Worm (Caenorhabditis elegans) whole organism, young adult: Measurements from ENCODE around the gene thn-4.

ENCODE experiments used
- B0035.1 ChIP-seq: sonication (generic microtip); optimal IDR thresholded peaks from 2 replicates; lab custom pipeline; 2016; ENCODE audit warnings: missing genetic modification characterization, mild to moderate bottlenecking, missing compliant biosample characterization, missing genotype, missing genetic modification reagents
- B0261.1 ChIP-seq: sonication (generic microtip); optimal IDR thresholded peaks from 2 replicates; lab custom pipeline; 2016; ENCODE audit warnings: mild to moderate bottlenecking, missing genetic modification characterization, moderate library complexity, missing compliant biosample characterization
- C17E4.6 ChIP-seq: fragments of 200-800 bp; sonication (Bioruptor generic); IDR thresholded peaks from 2 replicates; pipeline ENCODE4 v1.3.6; 2022; ENCODE audit warnings: missing genetic modification reagents, missing genetic modification characterization, missing compliant biosample characterization
- F10E7.11 ChIP-seq: sonication (generic microtip); optimal IDR thresholded peaks from 2 replicates; lab custom pipeline; 2017; ENCODE audit warnings: mild to moderate bottlenecking, missing genetic modification characterization, moderate library complexity, missing compliant biosample characterization
- F23B12.7 ChIP-seq: sonication (generic microtip); optimal IDR thresholded peaks from 2 replicates; lab custom pipeline; 2017; ENCODE audit warnings: missing genetic modification characterization, mild to moderate bottlenecking, missing compliant biosample characterization, antibody characterized with exemption, moderate library complexity; ENCODE audit not compliant: insufficient read depth
- F33H1.4 ChIP-seq: fragments of 200-800 bp; sonication (Bioruptor generic); IDR thresholded peaks from 2 replicates; pipeline ENCODE4 v1.3.6; 2022; ENCODE audit warnings: missing genetic modification reagents, missing genetic modification characterization, missing compliant biosample characterization
- F37B4.10 ChIP-seq: fragments of 200-800 bp; sonication (Bioruptor generic); IDR thresholded peaks from 2 replicates; pipeline ENCODE4 v1.3.6; 2022; ENCODE audit warnings: missing genetic modification characterization, missing compliant biosample characterization
- K11D2.4 ChIP-seq: fragments of 200-800 bp; sonication (Bioruptor generic); IDR thresholded peaks from 2 replicates; pipeline ENCODE4 v1.3.6; 2022; ENCODE audit warnings: missing genetic modification reagents, missing genetic modification characterization, missing compliant biosample characterization
- Y79H2A.3 ChIP-seq: fragments of 200-800 bp; sonication (Bioruptor generic); conservative IDR thresholded peaks from 2 replicates; pipeline ENCODE4 v1.3.6; 2022; ENCODE audit warnings: missing genetic modification reagents, missing genetic modification characterization, missing compliant biosample characterization
- akir-1 ChIP-seq: fragments of 200-800 bp; sonication (Bioruptor generic); optimal IDR thresholded peaks from 2 replicates; lab custom pipeline; 2018; ENCODE audit warnings: mild to moderate bottlenecking, missing genetic modification characterization, moderate library complexity, missing compliant biosample characterization
- aptf-2 ChIP-seq: fragments of 200-800 bp; sonication (Bioruptor generic); conservative IDR thresholded peaks from 2 replicates; pipeline ENCODE4 v1.3.6; 2022; ENCODE audit warnings: missing genetic modification reagents, missing genetic modification characterization, missing compliant biosample characterization
- attf-5 ChIP-seq: fragments of 200-800 bp; sonication (Bioruptor generic); optimal IDR thresholded peaks from 2 replicates; lab custom pipeline; 2018; ENCODE audit warnings: mild to moderate bottlenecking, missing genetic modification characterization, missing compliant biosample characterization
- attf-6 ChIP-seq: fragments of 200-800 bp; sonication (Bioruptor generic); IDR thresholded peaks from 2 replicates; pipeline ENCODE4 v1.3.6; 2022; ENCODE audit warnings: missing genetic modification reagents, missing genetic modification characterization, missing compliant biosample characterization
- bed-2 ChIP-seq: fragments of 200-800 bp; sonication (Bioruptor generic); IDR thresholded peaks from 2 replicates; pipeline ENCODE4 v1.3.6; 2022; ENCODE audit warnings: missing genetic modification reagents, missing genetic modification characterization, missing compliant biosample characterization
- ceh-40 ChIP-seq: fragments of 200-800 bp; sonication (Bioruptor generic); IDR thresholded peaks from 2 replicates; pipeline ENCODE4 v1.3.6; 2022; ENCODE audit warnings: missing genetic modification characterization, missing compliant biosample characterization
- dox-1 ChIP-seq: fragments of 200-800 bp; sonication (Bioruptor generic); IDR thresholded peaks from 2 replicates; pipeline ENCODE4 v1.3.6; 2022; ENCODE audit warnings: missing genetic modification reagents, missing genetic modification characterization, missing compliant biosample characterization
- dpl-1 ChIP-seq: fragments of 150-350 bp; optimal IDR thresholded peaks from 2 replicates; lab custom pipeline; 2014; ENCODE audit warnings: missing biosample characterization, missing genetic modification reagents, missing genetic modification characterization
- efl-1 ChIP-seq: fragments of 150-350 bp; optimal IDR thresholded peaks from 2 replicates; lab custom pipeline; 2014; ENCODE audit warnings: missing biosample characterization, missing genetic modification reagents, missing genetic modification characterization
- egl-18 ChIP-seq: fragments of 200-800 bp; sonication (Bioruptor generic); IDR thresholded peaks from 2 replicates; pipeline ENCODE4 v1.3.6; 2022; ENCODE audit warnings: missing genetic modification reagents, missing genetic modification characterization, missing compliant biosample characterization
- egl-44 ChIP-seq: fragments of 200-800 bp; sonication (Bioruptor generic); IDR thresholded peaks from 2 replicates; pipeline ENCODE4 v1.3.6; 2022; ENCODE audit warnings: missing genetic modification reagents, missing genetic modification characterization, missing compliant biosample characterization
- egrh-3 ChIP-seq: fragments of 200-800 bp; sonication (Bioruptor generic); IDR thresholded peaks from 2 replicates; pipeline ENCODE4 v1.3.6; 2022; ENCODE audit warnings: missing genetic modification reagents, missing genetic modification characterization, missing compliant biosample characterization
- fkh-3 ChIP-seq: sonication (generic microtip); optimal IDR thresholded peaks from 2 replicates; lab custom pipeline; 2016; ENCODE audit warnings: mild to moderate bottlenecking, missing genetic modification characterization, missing compliant biosample characterization
- hmg-1.2 ChIP-seq: fragments of 200-800 bp; sonication (Bioruptor generic); IDR thresholded peaks from 2 replicates; pipeline ENCODE4 v1.3.6; 2022; ENCODE audit warnings: missing genetic modification reagents, missing genetic modification characterization, missing compliant biosample characterization
- hrde-1 ChIP-seq: sonication (generic microtip); optimal IDR thresholded peaks from 2 replicates; lab custom pipeline; 2016; ENCODE audit warnings: missing genetic modification characterization, mild to moderate bottlenecking, missing compliant biosample characterization, moderate library complexity, missing genotype, missing genetic modification reagents, borderline replicate concordance
- let-526 ChIP-seq: fragments of 200-800 bp; sonication (Bioruptor generic); IDR thresholded peaks from 2 replicates; pipeline ENCODE4 v1.3.6; 2022; ENCODE audit warnings: missing genetic modification reagents, missing genetic modification characterization, missing compliant biosample characterization
- lin-54 ChIP-seq: fragments of 200-800 bp; sonication (Bioruptor generic); optimal IDR thresholded peaks from 2 replicates; lab custom pipeline; 2018; ENCODE audit warnings: mild to moderate bottlenecking, missing genetic modification characterization, missing compliant biosample characterization
- lir-1 ChIP-seq: fragments of 200-800 bp; sonication (Bioruptor generic); conservative IDR thresholded peaks from 2 replicates; pipeline ENCODE4 v1.3.6; 2022; ENCODE audit warnings: missing genetic modification reagents, missing genetic modification characterization, missing compliant biosample characterization
- madf-8 ChIP-seq: fragments of 200-800 bp; sonication (Bioruptor generic); conservative IDR thresholded peaks from 2 replicates; pipeline ENCODE4 v1.3.6; 2022; ENCODE audit warnings: missing genetic modification reagents, missing genetic modification characterization, missing compliant biosample characterization
- mcd-1 ChIP-seq: fragments of 200-800 bp; sonication (Bioruptor generic); IDR thresholded peaks from 2 replicates; pipeline ENCODE4 v1.3.6; 2022; ENCODE audit warnings: missing genetic modification reagents, missing genetic modification characterization, missing compliant biosample characterization
- nhr-27 ChIP-seq: fragments of 200-800 bp; sonication (Bioruptor generic); optimal IDR thresholded peaks from 2 replicates; lab custom pipeline; 2018; ENCODE audit warnings: mild to moderate bottlenecking, missing genetic modification characterization, moderate library complexity, missing compliant biosample characterization
- rec-8 ChIP-seq, 2 experiments: sonication (generic microtip); optimal IDR thresholded peaks; 2 replicates each; lab custom pipeline; 2016; ENCODE audit warnings: mild to moderate bottlenecking in 2 of 2, missing genetic modification characterization in 2 of 2, missing genetic modification reagents in 2 of 2, missing genotype in 2 of 2, missing biosample characterization in 1 of 2, missing compliant biosample characterization in 1 of 2, moderate library complexity in 1 of 2
- rpc-1 ChIP-seq, 2 experiments: fragments of 150-350 bp in 1 of 2; sonication (generic microtip) in 1 of 2; optimal IDR thresholded peaks; 2 replicates each; lab custom pipeline; 2014 to 2018; ENCODE audit warnings: missing biosample characterization in 1 of 2, missing genetic modification characterization in 1 of 2, missing genetic modification reagents in 1 of 2, missing genotype in 1 of 2
- sdz-38 ChIP-seq: sonication (generic microtip); optimal IDR thresholded peaks from 2 replicates; lab custom pipeline; 2016; ENCODE audit warnings: missing genotype, missing genetic modification characterization, missing compliant biosample characterization
- snpc-1.1 ChIP-seq: sonication (generic microtip); optimal IDR thresholded peaks from 2 replicates; lab custom pipeline; 2017; ENCODE audit warnings: missing genetic modification characterization, mild to moderate bottlenecking, missing compliant biosample characterization, antibody characterized with exemption, moderate library complexity, missing genotype, missing genetic modification reagents; ENCODE audit not compliant: insufficient read depth
- snpc-4 ChIP-seq, 5 experiments: fragments of 150-350 bp in 1 of 5; sonication (generic microtip) in 4 of 5; optimal IDR thresholded peaks; 2 replicates each; lab custom pipeline; 2014 to 2018; ENCODE audit warnings: missing genetic modification characterization in 5 of 5, missing biosample characterization in 3 of 5, antibody characterized with exemption in 2 of 5, mild to moderate bottlenecking in 2 of 5, missing compliant biosample characterization in 2 of 5, missing genotype in 2 of 5, moderate library complexity in 2 of 5, missing genetic modification reagents in 1 of 5
- somi-1 ChIP-seq: fragments of 200-800 bp; sonication (Bioruptor generic); optimal IDR thresholded peaks from 2 replicates; lab custom pipeline; 2018; ENCODE audit warnings: mild to moderate bottlenecking, missing genetic modification characterization, missing compliant biosample characterization
- sptf-2 ChIP-seq: fragments of 200-800 bp; sonication (Bioruptor generic); optimal IDR thresholded peaks from 2 replicates; lab custom pipeline; 2018; ENCODE audit warnings: mild to moderate bottlenecking, missing genetic modification characterization, missing compliant biosample characterization
- tbx-9 ChIP-seq: sonication (generic microtip); optimal IDR thresholded peaks from 2 replicates; lab custom pipeline; 2016; ENCODE audit warnings: borderline replicate concordance, missing genetic modification characterization, inconsistent platforms, missing compliant biosample characterization
- xnd-1 ChIP-seq: sonication (generic microtip); optimal IDR thresholded peaks from 2 replicates; lab custom pipeline; 2016; ENCODE audit warnings: missing genotype, missing genetic modification reagents, missing genetic modification characterization, missing compliant biosample characterization
- ztf-22 ChIP-seq: fragments of 200-800 bp; sonication (Bioruptor generic); optimal IDR thresholded peaks from 2 replicates; lab custom pipeline; 2018; ENCODE audit warnings: mild to moderate bottlenecking, missing genetic modification characterization, moderate library complexity, missing compliant biosample characterization
- ztf-26 ChIP-seq: sonication (generic microtip); optimal IDR thresholded peaks from 2 replicates; lab custom pipeline; 2017; ENCODE audit warnings: missing genetic modification characterization, missing compliant biosample characterization

The thn-4 gene

ce11 chrV:16865404-16865803 lies 5.9 kb downstream of the thn-4 start, which contains the start of gene clec-28:
Gene clec-28, plus strand, starts transcription at chrV:16865704.
- no peak for TF ChIP-seq attf-6
- no peak for TF ChIP-seq somi-1 (GFP tag; lab: Kevin White, UChicago)
- no peak for TF ChIP-seq ztf-22 (GFP tag; lab: Kevin White, UChicago)
- no peak for TF ChIP-seq F10E7.11 (tag; lab: Kevin White, UChicago)
- TF ChIP-seq nhr-27 (tag; lab: Kevin White, UChicago) = no peak
- TF ChIP-seq egl-44 (GFP tag; lab: Robert Waterston, UW) = no peak
- no peak for TF ChIP-seq akir-1 (GFP tag; lab: Kevin White, UChicago)
- no peak for TF ChIP-seq dox-1 (GFP tag; lab: Robert Waterston, UW)
- no peak for TF ChIP-seq hrde-1
- no peak for TF ChIP-seq xnd-1
- TF ChIP-seq ztf-26 = no peak
- TF ChIP-seq B0261.1 = no peak
- TF ChIP-seq snpc-4 (GFP tag; optimal IDR thresholded peaks at IDR 0.05; lab: Kevin White, UChicago) = no peak
- no peak for TF ChIP-seq snpc-4 (tag; optimal IDR thresholded peaks at IDR 0.05; lab: Kevin White, UChicago)

DNA sequence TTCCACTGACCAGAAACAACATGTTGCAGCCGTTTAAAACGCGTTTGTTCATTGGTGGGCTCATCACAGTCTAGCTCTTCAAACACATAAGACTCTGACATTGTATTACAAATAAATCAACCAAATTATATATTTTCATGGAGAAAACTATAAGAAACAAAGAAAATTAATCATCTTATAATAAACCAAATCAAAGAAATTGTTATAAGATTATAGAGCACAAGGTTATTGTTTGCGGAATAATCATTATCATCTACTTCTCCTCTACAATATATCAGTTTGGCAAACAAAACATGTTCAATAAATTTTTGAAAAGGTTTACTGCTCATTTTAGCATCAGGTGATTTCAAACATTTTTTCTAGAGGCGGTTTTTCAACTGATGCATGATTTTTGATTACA lies 9.6 kb downstream of the thn-4 start, which contains the start of the genes clec-32 and clec-24:
TSS of gene clec-32 (minus strand) at position 101 of the 400 bp plus-strand sequence.
TSS of gene clec-24 (plus strand) at position 294 of the 400 bp plus-strand sequence.
- no peak for TF ChIP-seq attf-6
- TF ChIP-seq snpc-1.1 (tag; lab: Kevin White, UChicago) = no peak
- no peak for TF ChIP-seq ceh-40 (GFP tag; lab: Robert Waterston, UW)
- TF ChIP-seq efl-1 (GFP tag; lab: Kevin White, UChicago) = no peak
- TF ChIP-seq tbx-9 (tag; lab: Kevin White, UChicago) = no peak
- TF ChIP-seq egl-18 = no peak
- TF ChIP-seq egrh-3 (GFP tag; lab: Robert Waterston, UW) = no peak
- no peak for TF ChIP-seq fkh-3
- TF ChIP-seq rpc-1 (optimal IDR thresholded peaks at IDR 0.05; lab: Kevin White, UChicago) = no peak
- TF ChIP-seq rpc-1 (tag; optimal IDR thresholded peaks at IDR 0.05; lab: Kevin White, UChicago) = no peak
- no peak for TF ChIP-seq rec-8 (tag; optimal IDR thresholded peaks at IDR 0.05; lab: Kevin White, UChicago)
- no peak for TF ChIP-seq F33H1.4 (GFP tag; lab: Robert Waterston, UW)
- TF ChIP-seq sptf-2 = no peak

DNA sequence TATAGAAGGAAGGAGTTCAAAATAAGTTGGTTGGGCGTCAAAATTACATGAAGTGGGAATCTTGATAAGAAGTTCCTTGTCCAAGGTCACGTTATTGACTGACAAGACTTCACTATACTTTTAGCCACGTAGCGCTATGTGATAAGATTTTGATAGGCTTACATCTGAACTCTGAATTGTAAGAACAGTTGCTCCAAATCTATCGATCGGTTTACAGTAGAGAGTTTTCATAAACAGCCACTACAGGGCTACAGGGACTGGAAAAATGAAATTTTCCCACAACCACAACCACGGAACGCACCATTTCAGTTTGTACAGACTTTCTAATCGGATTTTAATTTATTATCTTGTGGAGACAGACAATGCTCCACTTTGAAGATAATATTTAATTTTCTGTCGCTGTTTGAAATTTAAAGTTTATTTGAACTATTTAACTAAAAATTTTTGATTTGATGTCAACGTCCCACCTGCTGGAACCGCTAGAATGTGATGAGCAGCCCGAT lies 13.3 kb downstream of the thn-4 start, which contains the start of the genes clec-31 and clec-22:
TSS of gene clec-31 (minus strand) at position 101 of the 503 bp plus-strand sequence.
TSS of gene clec-22 (plus strand) at position 453 of the 503 bp plus-strand sequence.
- TF ChIP-seq F37B4.10 = no peak
- TF ChIP-seq efl-1 (GFP tag; lab: Kevin White, UChicago) = no peak
- no peak for TF ChIP-seq attf-5 (GFP tag; lab: Kevin White, UChicago)
- TF ChIP-seq K11D2.4 (GFP tag; lab: Robert Waterston, UW) = no peak
- TF ChIP-seq bed-2 (GFP tag; lab: Robert Waterston, UW) = no peak

DNA sequence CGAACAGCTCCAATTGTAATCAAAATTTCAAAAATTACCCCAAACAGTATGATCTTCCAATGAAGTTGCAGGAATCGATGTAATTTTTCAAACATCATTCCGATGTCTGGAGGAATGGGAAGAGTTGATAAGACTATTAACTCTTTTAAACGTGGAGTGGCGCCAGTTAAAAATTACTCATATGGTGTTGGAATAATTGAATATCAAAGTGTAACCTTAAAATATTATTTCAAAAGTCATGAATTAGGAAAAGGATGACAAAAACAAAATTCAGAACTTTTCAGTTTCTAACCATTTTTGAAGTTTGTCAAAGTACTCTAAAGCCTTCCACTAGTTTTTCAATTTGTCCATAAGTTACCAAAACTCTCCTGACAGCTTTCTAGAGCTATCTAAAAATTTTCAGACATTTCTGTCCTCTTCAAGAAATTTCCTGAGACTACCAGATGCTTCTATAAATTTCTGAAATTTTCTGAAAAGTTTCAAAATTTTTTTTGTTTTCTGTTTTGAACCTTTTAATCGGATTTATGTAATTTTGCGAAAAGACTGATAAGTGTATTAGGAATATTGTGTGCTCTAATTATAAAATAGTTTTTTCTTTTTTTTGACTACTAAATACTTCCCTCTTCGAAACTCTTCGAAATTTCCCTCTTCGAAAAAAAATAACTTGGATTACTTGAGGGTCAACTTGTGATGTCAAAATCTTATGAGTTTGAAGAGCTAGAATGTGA lies 17.2 kb downstream of the thn-4 start, which contains the start of the genes clec-35 and clec-27:
TSS of gene clec-35 (minus strand) at position 101 of the 728 bp plus-strand sequence.
TSS of gene clec-27 (plus strand) at position 678 of the 728 bp plus-strand sequence.
- no peak for TF ChIP-seq aptf-2 (GFP tag; lab: Robert Waterston, UW)
- TF ChIP-seq sdz-38 = no peak
- no peak for TF ChIP-seq C17E4.6 (GFP tag; lab: Robert Waterston, UW)
- TF ChIP-seq hmg-1.2 (GFP tag; lab: Robert Waterston, UW) = no peak
- no peak for TF ChIP-seq Y79H2A.3 (GFP tag; lab: Robert Waterston, UW)
- TF ChIP-seq dpl-1 = no peak
- TF ChIP-seq egrh-3 (GFP tag; lab: Robert Waterston, UW) = no peak
- TF ChIP-seq lin-54 (GFP tag; lab: Kevin White, UChicago) = no peak
- TF ChIP-seq madf-8 (GFP tag; lab: Robert Waterston, UW) = no peak
- TF ChIP-seq mcd-1 = no peak
- TF ChIP-seq fkh-3 = no peak
- TF ChIP-seq lir-1 (GFP tag; lab: Robert Waterston, UW) = no peak
- no peak for TF ChIP-seq F37B4.10
- no peak for TF ChIP-seq let-526 (GFP tag; lab: Robert Waterston, UW)
- no peak for TF ChIP-seq somi-1 (GFP tag; lab: Kevin White, UChicago)
- no peak for TF ChIP-seq B0035.1 (tag; lab: Kevin White, UChicago)
- no peak for TF ChIP-seq F23B12.7 (tag; lab: Kevin White, UChicago)
